Worm (Caenorhabditis elegans): Measurements from ENCODE around the gene ZK177.3.

DNA sequence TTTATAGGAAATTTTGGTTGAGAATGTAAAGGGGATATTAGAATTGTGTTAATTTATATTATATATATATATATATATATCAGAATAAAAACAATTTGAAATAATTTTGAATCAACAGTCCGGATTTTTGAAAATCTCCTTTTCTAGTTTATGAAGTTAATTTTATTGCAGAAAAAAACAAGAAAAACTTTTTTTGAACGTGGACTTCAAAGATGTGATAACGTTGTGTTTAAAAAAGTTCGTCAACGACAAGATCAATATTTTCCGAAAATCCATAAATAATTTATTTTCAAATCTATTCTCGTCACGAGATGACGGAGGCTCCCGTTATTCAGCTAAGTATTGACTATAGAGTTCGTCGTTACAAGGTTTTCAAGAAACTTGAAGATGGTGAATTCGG is 21.9 kb downstream of the ZK177.3 start, which contains the start of gene C17C3.11:
- TF ChIP-seq snpc-4 (GFP tag; optimal IDR thresholded peaks at IDR 0.05) (no peak), snpc-4 (tag; optimal IDR thresholded peaks at IDR 0.05) (no peak), cebp-1 (GFP tag; IDR thresholded peaks at IDR 0.05) (no peak), cebp-1 (tag; optimal IDR thresholded peaks at IDR 0.05) (no peak), ztf-22 (GFP tag; optimal IDR thresholded peaks at IDR 0.05) (no peak), sdz-38 (tag; optimal IDR thresholded peaks at IDR 0.05) (no peak), madf-3 (GFP tag; IDR thresholded peaks at IDR 0.05) (no peak), F49E8.2 (tag; optimal IDR thresholded peaks at IDR 0.05; ENCODE audit: insufficient read depth) (no peak), tlf-1 (GFP tag; optimal IDR thresholded peaks at IDR 0.05) (no peak)
